Fruit fly (Drosophila melanogaster): Measurements from ENCODE around the gene CG42467.

DNA sequence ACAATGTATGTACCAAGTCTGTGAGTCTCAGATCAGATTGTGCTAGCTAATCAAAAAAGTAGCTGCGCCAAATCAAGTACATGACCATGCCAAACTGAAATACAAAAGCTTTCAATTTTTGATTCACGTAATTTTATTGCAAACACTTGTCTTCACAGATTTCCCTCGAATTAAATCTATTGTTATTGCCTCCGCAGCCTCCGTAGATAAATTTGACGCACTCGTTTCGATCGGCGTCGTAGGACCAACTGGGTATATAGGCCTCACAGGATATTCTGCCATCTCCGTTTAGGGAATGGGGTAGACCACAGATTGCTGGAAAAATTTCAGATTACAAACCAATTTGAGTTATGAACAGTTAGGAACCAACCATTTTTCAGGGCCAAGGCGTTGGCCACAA lies 6.2 kb upstream of the CG42467 start, which contains the start of gene CG43165:
- TF ChIP-seq salr (GFP tag; optimal IDR thresholded peaks at IDR 0.05) (no peak), CG10631 (GFP tag; optimal IDR thresholded peaks at IDR 0.05) (no peak), CG8319 (GFP tag; optimal IDR thresholded peaks at IDR 0.05) (no peak), fkh (GFP tag; optimal IDR thresholded peaks at IDR 0.05) (no peak), CG11294 (GFP tag; IDR thresholded peaks at IDR 0.05) (no peak), CG16779 (tag; optimal IDR thresholded peaks at IDR 0.05) (no peak), CG9139 (GFP tag; optimal IDR thresholded peaks at IDR 0.05) (no peak), esn (GFP tag; optimal IDR thresholded peaks at IDR 0.05) (no peak), Hr39 (GFP tag; optimal IDR thresholded peaks at IDR 0.05) (no peak), CG6276 (GFP tag; optimal IDR thresholded peaks at IDR 0.05) (no peak), eg (GFP tag; IDR thresholded peaks at IDR 0.05) (no peak), dac (GFP tag; optimal IDR thresholded peaks at IDR 0.05) (no peak)
